Worm (Caenorhabditis elegans) whole organism, mixed stage, embryonic: ENCODE results near the gene srz-61.

Experiments
- M03D4.4 ChIP-seq: sonication (generic microtip); optimal IDR thresholded peaks from 2 replicates; lab custom pipeline; 2017; ENCODE audit warnings: mild to moderate bottlenecking, missing genetic modification characterization, missing compliant biosample characterization
- blmp-1 ChIP-seq: fragments of 150-350 bp; optimal IDR thresholded peaks from 2 replicates; lab custom pipeline; 2014; ENCODE audit warnings: missing biosample characterization, missing genetic modification characterization
- ceh-39 ChIP-seq: fragments of 150-350 bp; optimal IDR thresholded peaks from 2 replicates; lab custom pipeline; 2014; ENCODE audit warnings: missing biosample characterization, missing genetic modification characterization
- ceh-43 ChIP-seq: fragments of 200-800 bp; sonication (Bioruptor generic); optimal IDR thresholded peaks from 2 replicates; lab custom pipeline; 2018; ENCODE audit warnings: mild to moderate bottlenecking, missing genetic modification characterization, moderate library complexity, missing compliant biosample characterization
- ceh-83 ChIP-seq: fragments of 200-800 bp; sonication (Bioruptor generic); optimal IDR thresholded peaks from 2 replicates; lab custom pipeline; 2018; ENCODE audit warnings: mild to moderate bottlenecking, missing genetic modification characterization, missing compliant biosample characterization
- drap-1 ChIP-seq: fragments of 200-800 bp; sonication (Bioruptor generic); optimal IDR thresholded peaks from 3 replicates; lab custom pipeline; 2018; ENCODE audit warnings: mild to moderate bottlenecking, missing genetic modification characterization, missing compliant biosample characterization
- elt-1 ChIP-seq: sonication (generic microtip); optimal IDR thresholded peaks from 2 replicates; lab custom pipeline; 2017; ENCODE audit warnings: missing genetic modification characterization, mild to moderate bottlenecking, missing compliant biosample characterization, antibody characterized with exemption, moderate library complexity, borderline replicate concordance; ENCODE audit not compliant: insufficient read depth
- elt-3 ChIP-seq: fragments of 150-350 bp; optimal IDR thresholded peaks from 2 replicates; lab custom pipeline; 2014; ENCODE audit warnings: missing biosample characterization, missing genetic modification characterization
- flh-1 ChIP-seq: fragments of 200-800 bp; sonication (Bioruptor generic); optimal IDR thresholded peaks from 2 replicates; lab custom pipeline; 2018; ENCODE audit warnings: mild to moderate bottlenecking, missing genetic modification characterization, moderate library complexity, missing compliant biosample characterization
- ham-2 ChIP-seq: fragments of 200-800 bp; sonication (Bioruptor generic); optimal IDR thresholded peaks from 2 replicates; lab custom pipeline; 2018; ENCODE audit warnings: mild to moderate bottlenecking, missing genetic modification characterization, missing compliant biosample characterization
- lin-13 ChIP-seq: fragments of 150-350 bp; optimal IDR thresholded peaks from 2 replicates; lab custom pipeline; 2014; ENCODE audit warnings: missing biosample characterization, missing genetic modification characterization
- lin-32 ChIP-seq: fragments of 200-800 bp; sonication (Bioruptor generic); optimal IDR thresholded peaks from 2 replicates; lab custom pipeline; 2018; ENCODE audit warnings: mild to moderate bottlenecking, missing genetic modification characterization, missing compliant biosample characterization
- lsy-2 ChIP-seq: fragments of 150-350 bp; optimal IDR thresholded peaks from 2 replicates; lab custom pipeline; 2014; ENCODE audit warnings: missing biosample characterization, missing genetic modification characterization
- mab-5 ChIP-seq: fragments of 150-350 bp; optimal IDR thresholded peaks from 2 replicates; lab custom pipeline; 2014; ENCODE audit warnings: missing biosample characterization, missing genetic modification characterization
- mep-1 ChIP-seq: fragments of 150-350 bp; optimal IDR thresholded peaks from 2 replicates; lab custom pipeline; 2017; ENCODE audit warnings: missing biosample characterization, missing genetic modification reagents, missing genetic modification characterization, inconsistent platforms
- mls-2 ChIP-seq: sonication (generic microtip); optimal IDR thresholded peaks from 2 replicates; lab custom pipeline; 2016; ENCODE audit warnings: mild to moderate bottlenecking, missing genetic modification characterization, moderate library complexity, missing compliant biosample characterization
- nhr-12 ChIP-seq: fragments of 150-350 bp; optimal IDR thresholded peaks from 2 replicates; lab custom pipeline; 2014; ENCODE audit warnings: missing biosample characterization, missing genetic modification characterization
- nhr-237 ChIP-seq: fragments of 150-350 bp; optimal IDR thresholded peaks from 2 replicates; lab custom pipeline; 2014; ENCODE audit warnings: missing biosample characterization, missing genetic modification characterization
- nhr-28 ChIP-seq: fragments of 150-350 bp; optimal IDR thresholded peaks from 2 replicates; lab custom pipeline; 2014; ENCODE audit warnings: missing biosample characterization, missing genetic modification characterization
- pha-4 ChIP-seq: fragments of 150-350 bp; optimal IDR thresholded peaks from 2 replicates; lab custom pipeline; 2018; ENCODE audit warnings: missing biosample characterization, missing genetic modification reagents, missing genetic modification characterization
- sem-2 ChIP-seq: fragments of 200-800 bp; sonication (Bioruptor generic); optimal IDR thresholded peaks from 2 replicates; lab custom pipeline; 2018; ENCODE audit warnings: mild to moderate bottlenecking, missing genetic modification characterization, missing compliant biosample characterization
- snpc-4 ChIP-seq: fragments of 150-350 bp; optimal IDR thresholded peaks from 2 replicates; lab custom pipeline; 2014; ENCODE audit warnings: missing biosample characterization, missing genetic modification characterization
- tbx-8 ChIP-seq: fragments of 200-800 bp; sonication (Bioruptor generic); optimal IDR thresholded peaks from 2 replicates; lab custom pipeline; 2018; ENCODE audit warnings: mild to moderate bottlenecking, missing genetic modification characterization, moderate library complexity, missing compliant biosample characterization
- unc-120 ChIP-seq: sonication (generic microtip); optimal IDR thresholded peaks from 2 replicates; lab custom pipeline; 2017; ENCODE audit warnings: missing genetic modification characterization, missing compliant biosample characterization; ENCODE audit not compliant: poor library complexity, severe bottlenecking
- unc-39 ChIP-seq: fragments of 150-350 bp; optimal IDR thresholded peaks from 2 replicates; lab custom pipeline; 2014; ENCODE audit warnings: missing biosample characterization, missing genetic modification characterization
- unc-62 ChIP-seq: fragments of 150-350 bp; optimal IDR thresholded peaks from 2 replicates; lab custom pipeline; 2014; ENCODE audit warnings: missing biosample characterization, missing genetic modification reagents, missing genetic modification characterization
- zip-8 ChIP-seq: fragments of 150-350 bp; optimal IDR thresholded peaks from 2 replicates; lab custom pipeline; 2014; ENCODE audit warnings: missing biosample characterization, missing genetic modification characterization
- ztf-11 ChIP-seq: fragments of 150-350 bp; optimal IDR thresholded peaks from 2 replicates; lab custom pipeline; 2014; ENCODE audit warnings: missing biosample characterization, missing genetic modification characterization

Gene srz-61

ce11 chrIV:16320866-16321265 lies at the start of gene srz-61:
Gene srz-61, plus strand, starts transcription at chrIV:16321166.
- TF ChIP-seq drap-1 (no peak), M03D4.4 (no peak), lin-13 (tag; lab: Kevin White, UChicago) (no peak), elt-1 (tag; lab: Kevin White, UChicago) (no peak), pha-4 (tag; lab: Kevin White, UChicago) (no peak), unc-120 (tag; lab: Kevin White, UChicago) (no peak), nhr-28 (tag; lab: Kevin White, UChicago) (no peak), lin-32 (no peak), nhr-237 (tag; lab: Kevin White, UChicago) (no peak), nhr-12 (no peak), ceh-83 (no peak), unc-62 (GFP tag; lab: Kevin White, UChicago) (no peak), blmp-1 (tag; lab: Kevin White, UChicago) (no peak)
- TF ChIP-seq, all 35 proteins: peak for 0

ce11 chrIV:16277291-16277690 lies 43.7 kb upstream of the srz-61 start, which contains the start of gene F38C2.7:
Gene F38C2.7, minus strand, starts transcription at chrIV:16277391.
- TF ChIP-seq unc-120 (tag; lab: Kevin White, UChicago) = no peak
- TF ChIP-seq pha-4 (tag; lab: Kevin White, UChicago) = no peak
- TF ChIP-seq mls-2 = no peak
- no peak for TF ChIP-seq lin-32
- no peak for TF ChIP-seq unc-62 (GFP tag; lab: Kevin White, UChicago)
- TF ChIP-seq ceh-43 (GFP tag; lab: Kevin White, UChicago) = no peak
- no peak for TF ChIP-seq zip-8
- TF ChIP-seq lsy-2 (tag; lab: Kevin White, UChicago) = no peak
- TF ChIP-seq mep-1 = no peak
- no peak for TF ChIP-seq elt-3 (tag; lab: Kevin White, UChicago)

ce11 chrIV:16277902-16278301 lies 43.1 kb upstream of the srz-61 start, which contains the start of gene ccch-2:
Gene ccch-2, plus strand, starts transcription at chrIV:16278202.
- TF ChIP-seq sem-2 (GFP tag; lab: Kevin White, UChicago) = no peak
- TF ChIP-seq mep-1 = no peak
- no peak for TF ChIP-seq tbx-8 (GFP tag; lab: Kevin White, UChicago)
- TF ChIP-seq nhr-237 (tag; lab: Kevin White, UChicago) = no peak
- no peak for TF ChIP-seq M03D4.4
- TF ChIP-seq unc-62 (GFP tag; lab: Kevin White, UChicago) = no peak
- TF ChIP-seq mab-5 (tag; lab: Kevin White, UChicago) = no peak
- no peak for TF ChIP-seq snpc-4
- TF ChIP-seq elt-1 (tag; lab: Kevin White, UChicago) = no peak
- TF ChIP-seq ceh-39 (tag; lab: Kevin White, UChicago) = no peak
- TF ChIP-seq zip-8 = no peak
- TF ChIP-seq flh-1 (GFP tag; lab: Kevin White, UChicago) = no peak
- no peak for TF ChIP-seq unc-39 (tag; lab: Kevin White, UChicago)
- no peak for TF ChIP-seq drap-1

- TF ChIP-seq ztf-11 (tag; lab: Kevin White, UChicago) = no peak
- no peak for TF ChIP-seq M03D4.4
- TF ChIP-seq lsy-2 (tag; lab: Kevin White, UChicago) = no peak
- TF ChIP-seq nhr-12 = no peak
Observed at ce11 chrIV:16280614-16281013, 40.4 kb upstream of the srz-61 start, which contains the start of gene clec-191. Gene clec-191, minus strand, starts transcription at chrIV:16280714.

ce11 chrIV:16290745-16291144 lies 30.2 kb upstream of the srz-61 start, which contains the start of gene srz-75:
Gene srz-75, minus strand, starts transcription at chrIV:16290845.
- TF ChIP-seq ztf-11 (tag; lab: Kevin White, UChicago) (no peak), ceh-43 (GFP tag; lab: Kevin White, UChicago) (no peak), elt-3 (tag; lab: Kevin White, UChicago) (no peak)

- TF ChIP-seq nhr-28 (tag; lab: Kevin White, UChicago) (no peak), mab-5 (tag; lab: Kevin White, UChicago) (no peak)
Observed at ce11 chrIV:16293889-16294288, 27.1 kb upstream of the srz-61 start.

ce11 chrIV:16298851-16299250 lies 22.1 kb upstream of the srz-61 start, which contains the start of gene srz-72:
Gene srz-72, plus strand, starts transcription at chrIV:16299151.
- TF ChIP-seq elt-3 (tag; lab: Kevin White, UChicago) (no peak), ham-2 (GFP tag; lab: Kevin White, UChicago) (no peak), ceh-83 (no peak), nhr-28 (tag; lab: Kevin White, UChicago) (no peak), drap-1 (no peak)
- TF ChIP-seq, all 35 proteins: peak for 0
